In the genomic region with DNA sequence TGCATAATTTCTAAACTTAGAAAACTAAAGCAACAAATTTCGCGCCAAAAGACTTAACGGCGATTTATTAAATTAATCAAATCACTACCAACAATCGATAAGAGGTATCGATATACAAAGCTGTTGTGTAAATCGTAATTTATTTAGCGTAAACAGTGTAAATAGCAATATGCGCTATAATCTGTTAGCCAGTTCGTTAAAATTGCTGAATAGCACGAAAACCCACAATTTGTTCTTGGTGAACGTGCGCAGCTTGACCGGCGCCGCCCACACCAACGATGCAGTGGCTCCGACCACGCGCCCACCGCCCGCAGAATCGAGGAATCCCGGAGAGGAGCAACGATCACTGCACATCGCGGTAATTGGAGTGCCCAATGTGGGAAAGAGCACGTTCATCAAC, we compare ENCODE assay signal across 2 fruit fly cellular contexts.
TF ChIP-seq lines count a peak whose summit lies in the region.

A gene (plus strand): TSS at position 99 of the 400 bp plus-strand sequence.

- TF ChIP-seq CTCF in whole organism, embryonic (GFP tag; optimal IDR thresholded peaks at IDR 0.05; lab: Kevin White, UChicago) = no peak

TF ChIP-seq in whole organism, adult, 20 proteins besides CTCF, POLR2A, EP300 and RAD21:
- no peak for TF ChIP-seq ovo (GFP tag; optimal IDR thresholded peaks at IDR 0.05; lab: Kevin White, UChicago)
- TF ChIP-seq bab1 (GFP tag; optimal IDR thresholded peaks at IDR 0.05; lab: Kevin White, UChicago) = peak; percentile 44

TF ChIP-seq in whole organism, embryonic, 481 proteins besides CTCF, POLR2A, EP300 and RAD21 (continues in another document):
- peak; percentile 89 for TF ChIP-seq CG6791 (GFP tag; IDR thresholded peaks at IDR 0.05; lab: Robert Waterston, UW; ENCODE audit: partially characterized antibody)
- no peak for TF ChIP-seq CG13775 (GFP tag; optimal IDR thresholded peaks at IDR 0.05; lab: Kevin White, UChicago)
- TF ChIP-seq zfh2 (GFP tag; optimal IDR thresholded peaks at IDR 0.05; lab: Kevin White, UChicago) = no peak
- TF ChIP-seq Bdp1 (GFP tag; optimal IDR thresholded peaks at IDR 0.05; lab: Kevin White, UChicago) = no peak
- TF ChIP-seq CG15514 (GFP tag; optimal IDR thresholded peaks at IDR 0.05; lab: Kevin White, UChicago) = peak; percentile 18
- no peak for TF ChIP-seq CG32772 (GFP tag; IDR thresholded peaks at IDR 0.05; lab: Robert Waterston, UW)
- TF ChIP-seq CG2712 (tag; optimal IDR thresholded peaks at IDR 0.05; lab: Kevin White, UChicago) = no peak
- no peak for TF ChIP-seq CG3847 (GFP tag; IDR thresholded peaks at IDR 0.05; lab: Robert Waterston, UW)
- TF ChIP-seq cg (GFP tag; optimal IDR thresholded peaks at IDR 0.05; lab: Kevin White, UChicago) = no peak
- TF ChIP-seq kay (GFP tag; optimal IDR thresholded peaks at IDR 0.05; lab: Kevin White, UChicago) = no peak
- no peak for TF ChIP-seq CG6254 (GFP tag; optimal IDR thresholded peaks at IDR 0.05; lab: Kevin White, UChicago)
- no peak for TF ChIP-seq dan (GFP tag; IDR thresholded peaks at IDR 0.05; lab: Robert Waterston, UW)
- peak; percentile 77 for TF ChIP-seq CG14860 (GFP tag; IDR thresholded peaks at IDR 0.05; lab: Robert Waterston, UW; ENCODE audit: partially characterized antibody)
- TF ChIP-seq inv (GFP tag; IDR thresholded peaks at IDR 0.05; lab: Robert Waterston, UW; ENCODE audit: partially characterized antibody) = peak; percentile 38; the same call in 1 of the 2 replicates
- no peak for TF ChIP-seq Elba2 (GFP tag; optimal IDR thresholded peaks at IDR 0.05; lab: Kevin White, UChicago)
- no peak for TF ChIP-seq Dek (tag; optimal IDR thresholded peaks at IDR 0.05; lab: Kevin White, UChicago)
- no peak for TF ChIP-seq Fer3 (tag; optimal IDR thresholded peaks at IDR 0.05; lab: Kevin White, UChicago)
- TF ChIP-seq CG3281 (GFP tag; optimal IDR thresholded peaks at IDR 0.05; lab: Kevin White, UChicago) = no peak
- no peak for TF ChIP-seq unpg (GFP tag; optimal IDR thresholded peaks at IDR 0.05; lab: Kevin White, UChicago)
- no peak for TF ChIP-seq CG5953 (GFP tag; IDR thresholded peaks at IDR 0.05; lab: Robert Waterston, UW)
- no peak for TF ChIP-seq dm (GFP tag; optimal IDR thresholded peaks at IDR 0.05; lab: Kevin White, UChicago)
- TF ChIP-seq CG11093 (GFP tag; IDR thresholded peaks at IDR 0.05; lab: Robert Waterston, UW) = no peak
- TF ChIP-seq dmrt11E (tag; optimal IDR thresholded peaks at IDR 0.05; lab: Kevin White, UChicago) = no peak
- TF ChIP-seq CG3995 (GFP tag; optimal IDR thresholded peaks at IDR 0.05; lab: Kevin White, UChicago) = peak; percentile 81
- TF ChIP-seq CG10543 (GFP tag; optimal IDR thresholded peaks at IDR 0.05; lab: Kevin White, UChicago) = no peak
- TF ChIP-seq fd102C (GFP tag; optimal IDR thresholded peaks at IDR 0.05; lab: Kevin White, UChicago) = no peak
- TF ChIP-seq Sox100B (GFP tag; optimal IDR thresholded peaks at IDR 0.05; lab: Kevin White, UChicago) = no peak
- no peak for TF ChIP-seq B-H2 (GFP tag; optimal IDR thresholded peaks at IDR 0.05; lab: Kevin White, UChicago)
- no peak for TF ChIP-seq CG11456 (GFP tag; IDR thresholded peaks at IDR 0.05; lab: Robert Waterston, UW)
- no peak for TF ChIP-seq sug (tag; optimal IDR thresholded peaks at IDR 0.05; lab: Kevin White, UChicago)
- no peak for TF ChIP-seq CG3838 (GFP tag; optimal IDR thresholded peaks at IDR 0.05; lab: Kevin White, UChicago)
- TF ChIP-seq Usf (GFP tag; optimal IDR thresholded peaks at IDR 0.05; lab: Kevin White, UChicago) = no peak
- TF ChIP-seq gro (GFP tag; optimal IDR thresholded peaks at IDR 0.05; lab: Kevin White, UChicago) = no peak
- no peak for TF ChIP-seq ap (GFP tag; IDR thresholded peaks at IDR 0.05; lab: Robert Waterston, UW)
- no peak for TF ChIP-seq Oaz (GFP tag; IDR thresholded peaks at IDR 0.05; lab: Robert Waterston, UW)
- peak; percentile 30 for TF ChIP-seq CG4617 (GFP tag; optimal IDR thresholded peaks at IDR 0.05; lab: Kevin White, UChicago; ENCODE audit: borderline replicate concordance)
- no peak for TF ChIP-seq crc (GFP tag; optimal IDR thresholded peaks at IDR 0.05; lab: Kevin White, UChicago)
- no peak for TF ChIP-seq lola (GFP tag; optimal IDR thresholded peaks at IDR 0.05; lab: Kevin White, UChicago)
- TF ChIP-seq CG7372 (GFP tag; IDR thresholded peaks at IDR 0.05; lab: Robert Waterston, UW) = no peak
- TF ChIP-seq CG4424 (GFP tag; optimal IDR thresholded peaks at IDR 0.05; lab: Kevin White, UChicago) = no peak
- no peak for TF ChIP-seq ttk (GFP tag; IDR thresholded peaks at IDR 0.05; lab: Robert Waterston, UW)
- TF ChIP-seq Asciz (GFP tag; optimal IDR thresholded peaks at IDR 0.05; lab: Kevin White, UChicago) = no peak
- no peak for TF ChIP-seq nau (GFP tag; optimal IDR thresholded peaks at IDR 0.05; lab: Kevin White, UChicago)
- peak; percentile 69 for TF ChIP-seq Sry-δ (GFP tag; optimal IDR thresholded peaks at IDR 0.05; lab: Kevin White, UChicago)
- TF ChIP-seq CG1603 (tag; optimal IDR thresholded peaks at IDR 0.05; lab: Kevin White, UChicago) = no peak
- TF ChIP-seq mam (GFP tag; optimal IDR thresholded peaks at IDR 0.05; lab: Kevin White, UChicago) = no peak
- no peak for TF ChIP-seq bsh (GFP tag; optimal IDR thresholded peaks at IDR 0.05; lab: Kevin White, UChicago)
- no peak for TF ChIP-seq bowl (GFP tag; IDR thresholded peaks at IDR 0.05; lab: Robert Waterston, UW)
- TF ChIP-seq ewg (GFP tag; optimal IDR thresholded peaks at IDR 0.05; lab: Kevin White, UChicago) = no peak
- TF ChIP-seq Spps (tag; optimal IDR thresholded peaks at IDR 0.05; lab: Kevin White, UChicago) = no peak
- TF ChIP-seq grau (tag; optimal IDR thresholded peaks at IDR 0.05; lab: Kevin White, UChicago) = no peak
- no peak for TF ChIP-seq sob (GFP tag; IDR thresholded peaks at IDR 0.05; lab: Robert Waterston, UW)
- TF ChIP-seq croc (GFP tag; conservative IDR thresholded peaks at IDR 0.05; lab: Robert Waterston, UW) = no peak
- TF ChIP-seq B-H1 (GFP tag; IDR thresholded peaks at IDR 0.05; lab: Robert Waterston, UW) = no peak
- no peak for TF ChIP-seq al (GFP tag; IDR thresholded peaks at IDR 0.05; lab: Robert Waterston, UW)
- no peak for TF ChIP-seq CG31388 (GFP tag; optimal IDR thresholded peaks at IDR 0.05; lab: Kevin White, UChicago)
- TF ChIP-seq Mad (GFP tag; optimal IDR thresholded peaks at IDR 0.05; lab: Kevin White, UChicago) = no peak
- no peak for TF ChIP-seq eyg (GFP tag; optimal IDR thresholded peaks at IDR 0.05; lab: Kevin White, UChicago)
- TF ChIP-seq CG14014 (GFP tag; IDR thresholded peaks at IDR 0.05; lab: Robert Waterston, UW) = no peak
- no peak for TF ChIP-seq CG11504 (tag; optimal IDR thresholded peaks at IDR 0.05; lab: Kevin White, UChicago)
- no peak for TF ChIP-seq CG33557 (GFP tag; optimal IDR thresholded peaks at IDR 0.05; lab: Kevin White, UChicago)
- no peak for TF ChIP-seq maf-S (GFP tag; optimal IDR thresholded peaks at IDR 0.05; lab: Kevin White, UChicago)
- TF ChIP-seq twi (tag; optimal IDR thresholded peaks at IDR 0.05; lab: Kevin White, UChicago) = no peak
- TF ChIP-seq sens (GFP tag; lab: Kevin White, UChicago) = peak; percentile 76
- TF ChIP-seq trem (tag; optimal IDR thresholded peaks at IDR 0.05; lab: Kevin White, UChicago) = peak; percentile 59
- 0 out of 4 replicates have a peak, but pooled peaks have one; percentile 36 for TF ChIP-seq chinmo (GFP tag; IDR thresholded peaks at IDR 0.05; lab: Robert Waterston, UW; ENCODE audit: partially characterized antibody)
- no peak for TF ChIP-seq Dbx (GFP tag; IDR thresholded peaks at IDR 0.05; lab: Robert Waterston, UW)
- TF ChIP-seq CG31224 (GFP tag; IDR thresholded peaks at IDR 0.05; lab: Robert Waterston, UW) = no peak
- TF ChIP-seq sisA (GFP tag; IDR thresholded peaks at IDR 0.05; lab: Robert Waterston, UW) = no peak
- TF ChIP-seq ATbp (GFP tag; optimal IDR thresholded peaks at IDR 0.05; lab: Kevin White, UChicago) = no peak
- no peak for TF ChIP-seq CG10209 (GFP tag; optimal IDR thresholded peaks at IDR 0.05; lab: Kevin White, UChicago)
- TF ChIP-seq corto (GFP tag; optimal IDR thresholded peaks at IDR 0.05; lab: Kevin White, UChicago) = no peak
- no peak for TF ChIP-seq CG6813 (GFP tag; optimal IDR thresholded peaks at IDR 0.05; lab: Kevin White, UChicago)
- no peak for TF ChIP-seq CG30403 (GFP tag; optimal IDR thresholded peaks at IDR 0.05; lab: Kevin White, UChicago)
- no peak for TF ChIP-seq chn (GFP tag; optimal IDR thresholded peaks at IDR 0.05; lab: Kevin White, UChicago)
- no peak for TF ChIP-seq CG12744 (GFP tag; optimal IDR thresholded peaks at IDR 0.05; lab: Kevin White, UChicago)
- TF ChIP-seq CG9609 (GFP tag; optimal IDR thresholded peaks at IDR 0.05; lab: Kevin White, UChicago) = no peak
- TF ChIP-seq CG10366 (GFP tag; IDR thresholded peaks at IDR 0.05; lab: Robert Waterston, UW) = no peak
- no peak for TF ChIP-seq CG2678 (tag; optimal IDR thresholded peaks at IDR 0.05; lab: Kevin White, UChicago)
- TF ChIP-seq bcd (GFP tag; optimal IDR thresholded peaks at IDR 0.05; lab: Kevin White, UChicago) = no peak
- TF ChIP-seq HLH4C (GFP tag; IDR thresholded peaks at IDR 0.05; lab: Robert Waterston, UW; ENCODE audit: partially characterized antibody) = peak; percentile 89
- TF ChIP-seq CG4404 (GFP tag; IDR thresholded peaks at IDR 0.05; lab: Robert Waterston, UW) = no peak
- TF ChIP-seq E2f2 (GFP tag; IDR thresholded peaks at IDR 0.05; lab: Robert Waterston, UW) = peak; percentile 91
- no peak for TF ChIP-seq tio (GFP tag; optimal IDR thresholded peaks at IDR 0.05; lab: Kevin White, UChicago)
- peak; percentile 27 for TF ChIP-seq zen (tag; optimal IDR thresholded peaks at IDR 0.05; lab: Kevin White, UChicago)
- no peak for TF ChIP-seq slou (GFP tag; optimal IDR thresholded peaks at IDR 0.05; lab: Kevin White, UChicago)
- TF ChIP-seq CG18476 (GFP tag; optimal IDR thresholded peaks at IDR 0.05; lab: Kevin White, UChicago) = no peak
- TF ChIP-seq CG30431 (GFP tag; optimal IDR thresholded peaks at IDR 0.05; lab: Kevin White, UChicago) = no peak
- TF ChIP-seq Taf1 (GFP tag; IDR thresholded peaks at IDR 0.05; lab: Robert Waterston, UW) = no peak
